Worm (Caenorhabditis elegans): ENCODE data around the gene gldc-1.
"Not testable (repeated sequence)": the region's sequence is repeated elsewhere in the genome, so short reads cannot be mapped to it uniquely, and the experiment has no call there.

Gene gldc-1

ce11 chrII:6049546-6049945, 674 bp upstream of the gldc-1 start (continued):
- no peak for TF ChIP-seq ceh-91 (GFP tag; IDR thresholded peaks at IDR 0.05)
- TF ChIP-seq lag-1 (GFP tag; IDR thresholded peaks at IDR 0.05), result no peak
- no peak for TF ChIP-seq snpc-4 (GFP tag; optimal IDR thresholded peaks at IDR 0.05)
- no peak for TF ChIP-seq snpc-4 (tag; optimal IDR thresholded peaks at IDR 0.05)
- 0 out of 2 replicates have a peak, but pooled peaks have one; percentile 14 for TF ChIP-seq madf-6 (GFP tag; IDR thresholded peaks at IDR 0.05)
- no peak for TF ChIP-seq hrde-1 (tag; optimal IDR thresholded peaks at IDR 0.05; ENCODE audit: borderline replicate concordance)
- TF ChIP-seq die-1 (tag; optimal IDR thresholded peaks at IDR 0.05), result no peak
- no peak for TF ChIP-seq madf-10 (tag; optimal IDR thresholded peaks at IDR 0.05)
- TF ChIP-seq lin-54 (GFP tag; optimal IDR thresholded peaks at IDR 0.05), result peak; percentile 11

ce11 chrII:6054561-6054960, 4.3 kb downstream of the gldc-1 start:
- TF ChIP-seq ekl-4 (GFP tag; IDR thresholded peaks at IDR 0.05) (peak; percentile 61; the same call in 1 of the 2 replicates), rcor-1 (GFP tag; IDR thresholded peaks at IDR 0.05) (0 out of 2 replicates have a peak, but pooled peaks have one; percentile 44), rpc-1 (tag; optimal IDR thresholded peaks at IDR 0.05) (peak; percentile 39), Y56A3A.18 (GFP tag; IDR thresholded peaks at IDR 0.05) (0 out of 2 replicates have a peak, but pooled peaks have one; percentile 60), attf-6 (GFP tag; IDR thresholded peaks at IDR 0.05) (peak; percentile 54; the same call in 1 of the 2 replicates), madf-6 (GFP tag; IDR thresholded peaks at IDR 0.05) (peak; percentile 55; the same call in 1 of the 2 replicates), ceh-58 (GFP tag; IDR thresholded peaks at IDR 0.05) (peak; percentile 47; the same call in 1 of the 2 replicates), D2030.7 (GFP tag; IDR thresholded peaks at IDR 0.05) (peak; percentile 64), lin-26 (GFP tag; IDR thresholded peaks at IDR 0.05) (peak; percentile 84), hsf-1 (GFP tag; IDR thresholded peaks at IDR 0.05) (peak; percentile 70; the same call in 1 of the 2 replicates), ztf-25 (GFP tag; IDR thresholded peaks at IDR 0.05) (0 out of 2 replicates have a peak, but pooled peaks have one; percentile 59), tbp1 (GFP tag; optimal IDR thresholded peaks at IDR 0.05) (peak; percentile 44), hmg-1.2 (GFP tag; IDR thresholded peaks at IDR 0.05) (0 out of 2 replicates have a peak, but pooled peaks have one; percentile 23), madf-3 (GFP tag; IDR thresholded peaks at IDR 0.05) (0 out of 2 replicates have a peak, but pooled peaks have one; percentile 43)
- TF ChIP-seq rpc-1 (optimal IDR thresholded peaks at IDR 0.05), result not testable (repeated sequence)

- TF ChIP-seq ceh-40 (GFP tag; IDR thresholded peaks at IDR 0.05) (no peak), dpff-1 (tag; optimal IDR thresholded peaks at IDR 0.05) (no peak), nhr-80 (tag; optimal IDR thresholded peaks at IDR 0.05) (peak; percentile 32), mxl-1 (tag; optimal IDR thresholded peaks at IDR 0.05) (no peak), ztf-18 (tag; optimal IDR thresholded peaks at IDR 0.05) (peak; percentile 89), cebp-1 (GFP tag; IDR thresholded peaks at IDR 0.05) (peak; percentile 41; the same call in 1 of the 2 replicates), cebp-1 (tag; optimal IDR thresholded peaks at IDR 0.05) (peak; percentile 76), nfyb-1 (GFP tag; IDR thresholded peaks at IDR 0.05) (no peak), zfh-2 (GFP tag; conservative IDR thresholded peaks at IDR 0.05) (no peak)
These were observed 5.7 kb downstream of the gldc-1 start, which contains the start of gene R12C12.7 for ce11 chrII:6055927-6056326. Gene R12C12.7 (minus strand): TSS chrII:6055985.

ce11 chrII:6061495-6061894, 11.3 kb downstream of the gldc-1 start:
- TF ChIP-seq bed-2 (GFP tag; IDR thresholded peaks at IDR 0.05) (peak; percentile 53; the same call in 1 of the 2 replicates), Y53F4B.3 (GFP tag; IDR thresholded peaks at IDR 0.05) (no peak), lin-54 (GFP tag; optimal IDR thresholded peaks at IDR 0.05) (peak; percentile 91), egrh-3 (GFP tag; IDR thresholded peaks at IDR 0.05) (no peak), hlh-12 (tag; optimal IDR thresholded peaks at IDR 0.05) (no peak), pha-4 (tag; optimal IDR thresholded peaks at IDR 0.05) (no peak), C17E4.6 (GFP tag; IDR thresholded peaks at IDR 0.05) (no peak), B0019.2 (GFP tag; conservative IDR thresholded peaks at IDR 0.05) (no peak), madf-8 (GFP tag; conservative IDR thresholded peaks at IDR 0.05) (peak; percentile 22; the same call in 1 of the 2 replicates), attf-6 (GFP tag; IDR thresholded peaks at IDR 0.05) (no peak), Y56A3A.18 (GFP tag; IDR thresholded peaks at IDR 0.05) (no peak), B0336.3 (GFP tag; IDR thresholded peaks at IDR 0.05) (no peak), ama-1 (optimal IDR thresholded peaks at IDR 0.05) (no peak), ama-1 (GFP tag; optimal IDR thresholded peaks at IDR 0.05) (no peak), mes-4 (tag; optimal IDR thresholded peaks at IDR 0.05) (no peak), repo-1 (tag; optimal IDR thresholded peaks at IDR 0.05) (no peak), F37B4.10 (GFP tag; IDR thresholded peaks at IDR 0.05) (no peak), Y53G8AR.9 (GFP tag; conservative IDR thresholded peaks at IDR 0.05) (no peak)
